Worm (Caenorhabditis elegans): ENCODE results near the gene C09F12.2.

ce11 chrX:11047183-11047582 is 6.5 kb upstream of the C09F12.2 start, which contains the start of gene clc-1:
- TF ChIP-seq him-1 (tag; optimal IDR thresholded peaks at IDR 0.05), result no peak
- no peak for TF ChIP-seq W03F9.2 (tag; optimal IDR thresholded peaks at IDR 0.05)
